Worm (Caenorhabditis elegans): ENCODE measurements around the gene Y45G12C.1.

The Y45G12C.1 gene

DNA sequence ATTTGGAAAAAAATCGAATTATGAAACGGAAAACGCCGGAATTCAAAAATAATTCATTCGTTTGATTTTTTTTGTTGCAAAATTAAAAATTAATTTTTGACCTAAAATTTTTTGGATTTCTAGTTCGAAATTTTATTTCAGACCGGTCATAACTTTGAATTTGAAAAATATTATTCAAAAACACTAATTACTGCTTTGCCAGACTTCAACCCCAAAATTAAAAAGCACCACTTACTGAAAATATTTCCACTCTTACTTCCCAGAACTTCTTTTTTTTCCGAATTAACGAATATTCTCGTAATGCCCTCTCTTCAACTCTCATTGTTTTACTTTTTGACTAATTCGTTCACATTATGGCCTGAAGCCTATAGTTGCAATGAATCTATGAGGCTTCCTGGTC is 12.1 kb downstream of the Y45G12C.1 start, which contains the start of gene srt-4:
Gene srt-4 (plus strand): TSS at position 301 of the 400 bp plus-strand sequence.
- TF ChIP-seq chd-7 (tag; optimal IDR thresholded peaks at IDR 0.05) (no peak), let-607 (tag; optimal IDR thresholded peaks at IDR 0.05) (no peak), tbp1 (GFP tag; optimal IDR thresholded peaks at IDR 0.05) (no peak), hlh-12 (tag; optimal IDR thresholded peaks at IDR 0.05) (no peak), unc-62 (GFP tag; optimal IDR thresholded peaks at IDR 0.05) (no peak), Y53G8AR.9 (GFP tag; conservative IDR thresholded peaks at IDR 0.05) (no peak), ama-1 (optimal IDR thresholded peaks at IDR 0.05) (no peak), ama-1 (GFP tag; optimal IDR thresholded peaks at IDR 0.05) (no peak), madf-10 (tag; optimal IDR thresholded peaks at IDR 0.05) (no peak), him-1 (tag; optimal IDR thresholded peaks at IDR 0.05) (no peak), hmg-1.2 (GFP tag; IDR thresholded peaks at IDR 0.05) (no peak), ZK185.1 (tag; optimal IDR thresholded peaks at IDR 0.05; ENCODE audit: poor library complexity, severe bottlenecking) (no peak), atf-7 (tag; optimal IDR thresholded peaks at IDR 0.05) (no peak), D2030.7 (GFP tag; IDR thresholded peaks at IDR 0.05) (no peak), madf-3 (GFP tag; IDR thresholded peaks at IDR 0.05) (no peak), B0336.3 (GFP tag; IDR thresholded peaks at IDR 0.05) (no peak), ceh-79 (tag; optimal IDR thresholded peaks at IDR 0.05) (no peak), ets-4 (GFP tag; optimal IDR thresholded peaks at IDR 0.05) (no peak), tbx-9 (tag; optimal IDR thresholded peaks at IDR 0.05; ENCODE audit: borderline replicate concordance) (no peak)

DNA sequence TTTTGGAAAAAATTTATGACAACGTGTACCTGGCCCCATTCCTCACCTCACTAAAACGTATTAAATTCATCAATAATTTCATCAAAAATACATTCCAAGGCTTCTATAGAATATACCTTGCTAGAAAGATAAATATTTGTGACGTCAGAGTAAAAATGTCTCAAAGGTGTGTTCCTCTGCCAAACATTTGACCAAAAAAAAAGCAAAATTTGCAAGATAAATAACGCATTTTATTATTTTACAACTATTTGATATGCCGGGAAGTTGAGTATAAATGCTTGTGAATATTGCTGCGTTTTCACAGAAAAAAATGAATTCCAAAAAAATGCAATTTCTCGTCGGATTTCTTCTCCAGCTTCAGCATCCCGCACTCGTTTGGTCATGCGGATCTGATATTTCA is 15.1 kb downstream of the Y45G12C.1 start, which contains the start of gene C29G2.3:
Gene C29G2.3 (plus strand): TSS at position 301 of the 400 bp plus-strand sequence.
- TF ChIP-seq madf-8 (GFP tag; conservative IDR thresholded peaks at IDR 0.05) = no peak
- no peak for TF ChIP-seq him-1 (tag; optimal IDR thresholded peaks at IDR 0.05)
- TF ChIP-seq dox-1 (GFP tag; IDR thresholded peaks at IDR 0.05) = no peak
- TF ChIP-seq Y79H2A.3 (GFP tag; conservative IDR thresholded peaks at IDR 0.05) = no peak
- no peak for TF ChIP-seq sea-2 (GFP tag; IDR thresholded peaks at IDR 0.05)
- TF ChIP-seq hsf-1 (GFP tag; IDR thresholded peaks at IDR 0.05) = no peak
- no peak for TF ChIP-seq die-1 (tag; optimal IDR thresholded peaks at IDR 0.05)
- TF ChIP-seq F57A8.1 (GFP tag; optimal IDR thresholded peaks at IDR 0.05) = no peak
- no peak for TF ChIP-seq dpl-1 (GFP tag; optimal IDR thresholded peaks at IDR 0.05)

DNA sequence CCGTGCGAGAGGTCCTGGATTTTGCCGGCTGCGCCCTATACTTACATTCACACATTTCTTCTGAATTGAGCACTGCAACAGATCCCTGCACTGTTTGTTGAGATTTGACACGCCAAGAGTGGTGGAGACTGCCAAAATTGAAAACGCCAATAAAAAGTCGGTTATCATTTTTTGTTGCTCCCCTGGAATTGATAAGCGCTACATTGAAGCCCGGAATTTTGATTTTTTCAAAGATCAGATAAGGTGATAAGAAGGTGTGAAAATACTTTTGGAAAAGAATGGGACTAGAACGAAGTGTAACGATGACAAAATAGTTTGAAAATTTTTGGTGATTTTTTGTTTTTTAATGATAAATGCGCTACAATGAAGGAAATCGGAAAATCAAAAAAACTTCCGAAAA is 20.2 kb downstream of the Y45G12C.1 start, which contains the start of gene C29G2.6:
Gene C29G2.6 (minus strand): TSS at position 182 of the 400 bp plus-strand sequence.
- peak; percentile 42 for TF ChIP-seq nhr-80 (tag; optimal IDR thresholded peaks at IDR 0.05)
- no peak for TF ChIP-seq ceh-58 (GFP tag; IDR thresholded peaks at IDR 0.05)

DNA sequence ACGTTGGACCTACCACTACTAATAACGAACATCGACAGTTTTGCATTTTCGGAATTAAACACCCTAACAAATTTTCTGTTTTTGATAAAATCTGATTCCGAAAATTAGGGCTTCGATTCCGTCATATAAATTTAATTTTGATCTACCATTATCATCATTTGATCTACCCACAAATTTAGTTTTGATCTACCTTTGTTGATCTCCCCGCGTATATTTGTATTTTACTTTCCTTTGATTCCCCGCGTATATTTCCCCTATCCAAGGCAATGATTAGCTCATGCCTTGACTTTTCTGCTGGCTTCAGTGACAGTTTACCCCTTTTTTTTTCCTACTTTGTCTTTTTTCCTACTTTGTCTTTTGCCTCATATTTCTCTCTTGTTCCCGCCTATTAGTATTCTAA is 24.4 kb downstream of the Y45G12C.1 start:
- no peak for TF ChIP-seq Y53F4B.3 (GFP tag; IDR thresholded peaks at IDR 0.05)
- no peak for TF ChIP-seq K12H6.12 (tag; optimal IDR thresholded peaks at IDR 0.05)
- peak; percentile 78 for TF ChIP-seq madf-6 (GFP tag; IDR thresholded peaks at IDR 0.05)
- TF ChIP-seq mes-4 (tag; optimal IDR thresholded peaks at IDR 0.05) = no peak
- TF ChIP-seq hmg-1.2 (GFP tag; IDR thresholded peaks at IDR 0.05) = no peak
- TF ChIP-seq nhr-179 (tag; optimal IDR thresholded peaks at IDR 0.05) = no peak
- TF ChIP-seq cebp-1 (GFP tag; IDR thresholded peaks at IDR 0.05) = no peak
- TF ChIP-seq cebp-1 (tag; optimal IDR thresholded peaks at IDR 0.05) = no peak
- peak; percentile 55 for TF ChIP-seq madf-8 (GFP tag; conservative IDR thresholded peaks at IDR 0.05)
- no peak for TF ChIP-seq ama-1 (optimal IDR thresholded peaks at IDR 0.05)
- no peak for TF ChIP-seq ama-1 (GFP tag; optimal IDR thresholded peaks at IDR 0.05)
- TF ChIP-seq xnd-1 (tag; optimal IDR thresholded peaks at IDR 0.05) = peak; percentile 30
- no peak for TF ChIP-seq madf-3 (GFP tag; IDR thresholded peaks at IDR 0.05)
- TF ChIP-seq die-1 (tag; optimal IDR thresholded peaks at IDR 0.05) = no peak
- no peak for TF ChIP-seq hlh-26 (GFP tag; conservative IDR thresholded peaks at IDR 0.05)
- TF ChIP-seq tlf-1 (GFP tag; optimal IDR thresholded peaks at IDR 0.05) = no peak
- TF ChIP-seq efl-1 (GFP tag; optimal IDR thresholded peaks at IDR 0.05) = peak; percentile 72
- TF ChIP-seq unc-130 (GFP tag; optimal IDR thresholded peaks at IDR 0.05) = no peak
- no peak for TF ChIP-seq lin-40 (tag; optimal IDR thresholded peaks at IDR 0.05)
- no peak for TF ChIP-seq F49E8.2 (tag; optimal IDR thresholded peaks at IDR 0.05; ENCODE audit: insufficient read depth)
- peak; percentile 47 for TF ChIP-seq dpl-1 (GFP tag; optimal IDR thresholded peaks at IDR 0.05)
- TF ChIP-seq aptf-3 (GFP tag; IDR thresholded peaks at IDR 0.05) = no peak
